Worm (Caenorhabditis elegans) whole organism, L2 larva: Measurements from ENCODE around the gene oct-2.

Experiments
- aly-2 ChIP-seq: fragments of 150-350 bp; optimal IDR thresholded peaks from 2 replicates; lab custom pipeline; 2014; ENCODE audit warnings: missing biosample characterization, missing genetic modification characterization
- dmd-4 ChIP-seq: sonication (generic microtip); optimal IDR thresholded peaks from 2 replicates; lab custom pipeline; 2017; ENCODE audit warnings: missing biosample characterization, missing genetic modification characterization
- lin-11 ChIP-seq: fragments of 150-350 bp; sonication (generic microtip); optimal IDR thresholded peaks from 2 replicates; lab custom pipeline; 2014; ENCODE audit warnings: missing biosample characterization, missing genetic modification characterization, inconsistent platforms, mixed read lengths
- nhr-11 ChIP-seq: fragments of 150-350 bp; optimal IDR thresholded peaks from 2 replicates; lab custom pipeline; 2014; ENCODE audit warnings: missing biosample characterization, missing genetic modification characterization
- nhr-12 ChIP-seq: fragments of 150-350 bp; optimal IDR thresholded peaks from 2 replicates; lab custom pipeline; 2014; ENCODE audit warnings: missing biosample characterization, missing genetic modification characterization
- skn-1 ChIP-seq: sonication (generic microtip); optimal IDR thresholded peaks from 2 replicates; lab custom pipeline; 2017; ENCODE audit warnings: missing biosample characterization, missing genetic modification characterization
- snpc-4 ChIP-seq: fragments of 150-350 bp; optimal IDR thresholded peaks from 2 replicates; lab custom pipeline; 2014; ENCODE audit warnings: missing biosample characterization, missing genetic modification characterization
- unc-39 ChIP-seq: fragments of 150-350 bp; optimal IDR thresholded peaks from 2 replicates; lab custom pipeline; 2014; ENCODE audit warnings: missing biosample characterization, missing genetic modification characterization
- ztf-4 ChIP-seq: fragments of 150-350 bp; optimal IDR thresholded peaks from 2 replicates; lab custom pipeline; 2014; ENCODE audit warnings: missing biosample characterization, missing genetic modification characterization

DNA sequence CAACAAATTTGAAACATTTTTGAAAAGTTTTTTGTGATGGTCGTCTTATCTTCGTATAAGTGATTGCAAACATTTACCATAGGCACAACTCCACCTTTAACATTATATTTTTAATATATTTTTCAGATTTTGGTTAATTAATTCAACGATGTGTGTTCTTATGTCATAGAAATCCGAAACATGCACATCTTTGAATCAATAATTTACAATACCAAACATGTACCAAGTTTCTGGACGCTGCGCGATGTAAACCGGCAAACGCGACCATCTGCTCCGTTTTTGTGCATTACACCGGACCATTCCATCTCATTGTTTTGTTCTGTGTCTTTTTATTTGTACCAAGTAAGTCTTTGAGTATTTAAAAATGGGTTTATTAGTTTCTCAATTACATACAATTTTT, 11.3 kb downstream of the oct-2 start, which contains the start of gene pgp-4:
- TF ChIP-seq lin-11 (no peak), dmd-4 (tag; lab: Kevin White, UChicago) (no peak), nhr-12 (tag; lab: Kevin White, UChicago) (no peak), snpc-4 (no peak), aly-2 (tag; lab: Kevin White, UChicago) (no peak), unc-39 (tag; lab: Kevin White, UChicago) (no peak), ztf-4 (tag; lab: Kevin White, UChicago) (no peak), nhr-11 (tag; lab: Kevin White, UChicago) (no peak), skn-1 (tag; lab: Kevin White, UChicago) (no peak)
